Worm (Caenorhabditis elegans): ENCODE measurements around the gene psr-1.

ce11 chrIV:4657874-4658273 lies 4.8 kb downstream of the psr-1 start, which contains the start of gene col-111:
- no peak for TF ChIP-seq ama-1 (optimal IDR thresholded peaks at IDR 0.05)
- TF ChIP-seq pqm-1 (tag; optimal IDR thresholded peaks at IDR 0.05), result no peak
- no peak for TF ChIP-seq madf-2 (tag; optimal IDR thresholded peaks at IDR 0.05)

Measured in whole organism, late embryonic.